Fruit fly (Drosophila melanogaster): ENCODE results near the gene alphaTub85E.
A peak's percentile ranks its signal among the peaks of the same experiment; 100 is the strongest.

Gene alphaTub85E

dm6 chr3R:9767620-9768592 lies 34.9 kb upstream of the alphaTub85E start, which contains the start of gene Naa80 (continued):
- peak; percentile 58 for TF ChIP-seq tup (GFP tag; optimal IDR thresholded peaks at IDR 0.05)
- TF ChIP-seq Xbp1 (GFP tag; optimal IDR thresholded peaks at IDR 0.05) = peak; percentile 73
- peak; percentile 64 for TF ChIP-seq zfh1 (GFP tag; IDR thresholded peaks at IDR 0.05)
- TF ChIP-seq dysf (GFP tag; IDR thresholded peaks at IDR 0.05) = peak; percentile 51; the same call in 1 of the 3 replicates
- peak; percentile 31 for TF ChIP-seq CG1233 (GFP tag; optimal IDR thresholded peaks at IDR 0.05)
- no peak for TF ChIP-seq Elba2 (GFP tag; optimal IDR thresholded peaks at IDR 0.05)
- TF ChIP-seq eyg (GFP tag; optimal IDR thresholded peaks at IDR 0.05) = peak; percentile 59
- TF ChIP-seq CG4707 (GFP tag; optimal IDR thresholded peaks at IDR 0.05) = peak; percentile 7
- peak; percentile 8 for TF ChIP-seq CG4820 (GFP tag; optimal IDR thresholded peaks at IDR 0.05)
- TF ChIP-seq Hand (GFP tag; optimal IDR thresholded peaks at IDR 0.05) = no peak
- peak; percentile 55; the same call in 1 of the 2 replicates for TF ChIP-seq lmd (GFP tag; IDR thresholded peaks at IDR 0.05)
- TF ChIP-seq Camta (GFP tag; optimal IDR thresholded peaks at IDR 0.05) = peak; percentile 35
- peak; percentile 64 for TF ChIP-seq CG13296 (GFP tag; optimal IDR thresholded peaks at IDR 0.05)
- peak; percentile 77 for TF ChIP-seq dpn (GFP tag; optimal IDR thresholded peaks at IDR 0.05)
- TF ChIP-seq Dad (GFP tag; optimal IDR thresholded peaks at IDR 0.05) = peak; percentile 69
- TF ChIP-seq scrt (GFP tag; optimal IDR thresholded peaks at IDR 0.05) = no peak
- peak; percentile 65 for TF ChIP-seq CG18011 (GFP tag; optimal IDR thresholded peaks at IDR 0.05)
- peak; percentile 41; the same call in 1 of the 2 replicates for TF ChIP-seq ssp (GFP tag; IDR thresholded peaks at IDR 0.05)
- TF ChIP-seq wor (GFP tag; IDR thresholded peaks at IDR 0.05) = no peak
- TF ChIP-seq CG8765 (GFP tag; IDR thresholded peaks at IDR 0.05) = peak; percentile 38; the same call in 1 of the 2 replicates
- TF ChIP-seq Bgb (GFP tag; IDR thresholded peaks at IDR 0.05; ENCODE audit: partially characterized antibody) = peak; percentile 66
- TF ChIP-seq jumu (GFP tag; optimal IDR thresholded peaks at IDR 0.05) = peak; percentile 89
- TF ChIP-seq emc (GFP tag; optimal IDR thresholded peaks at IDR 0.05) = peak; percentile 32
- TF ChIP-seq aop (GFP tag; IDR thresholded peaks at IDR 0.05) = no peak
- TF ChIP-seq eve (GFP tag; optimal IDR thresholded peaks at IDR 0.05) = no peak
- TF ChIP-seq CG10274 (GFP tag; optimal IDR thresholded peaks at IDR 0.05) = peak; percentile 12
- TF ChIP-seq Kr (GFP tag; optimal IDR thresholded peaks at IDR 0.05) = no peak
- TF ChIP-seq Sox102F (GFP tag; optimal IDR thresholded peaks at IDR 0.05) = no peak
- TF ChIP-seq Dip3 (GFP tag; optimal IDR thresholded peaks at IDR 0.05) = peak; percentile 83
- peak; percentile 99 for TF ChIP-seq Med (GFP tag)
- TF ChIP-seq C15 (GFP tag; IDR thresholded peaks at IDR 0.05) = no peak
- peak; percentile 72 for TF ChIP-seq vvl (GFP tag; IDR thresholded peaks at IDR 0.05)
- TF ChIP-seq Nf-YC (tag; optimal IDR thresholded peaks at IDR 0.05) = peak; percentile 52
- TF ChIP-seq Hmx (GFP tag; optimal IDR thresholded peaks at IDR 0.05) = no peak
- TF ChIP-seq CG32767 (GFP tag; IDR thresholded peaks at IDR 0.05) = 0 out of 2 replicates have a peak, but pooled peaks have one; percentile 25
- TF ChIP-seq CG2202 (tag; optimal IDR thresholded peaks at IDR 0.05) = no peak
- TF ChIP-seq CG2129 (GFP tag; IDR thresholded peaks at IDR 0.05; ENCODE audit: partially characterized antibody) = no peak
- peak; percentile 80 for TF ChIP-seq CG11456 (GFP tag; IDR thresholded peaks at IDR 0.05)
- 0 out of 2 replicates have a peak, but pooled peaks have one; percentile 6 for TF ChIP-seq danr (GFP tag; IDR thresholded peaks at IDR 0.05)
- TF ChIP-seq dimm (GFP tag; IDR thresholded peaks at IDR 0.05) = no peak
- TF ChIP-seq CG4854 (GFP tag; optimal IDR thresholded peaks at IDR 0.05) = peak; percentile 27
- TF ChIP-seq Chrac-16 (GFP tag; optimal IDR thresholded peaks at IDR 0.05) = peak; percentile 72
- peak; percentile 53 for TF ChIP-seq Deaf1 (tag; optimal IDR thresholded peaks at IDR 0.05)
- TF ChIP-seq CG8924 (tag; optimal IDR thresholded peaks at IDR 0.05) = peak; percentile 60
- peak; percentile 38 for TF ChIP-seq CG12391 (tag; optimal IDR thresholded peaks at IDR 0.05)
- no peak for TF ChIP-seq pita (GFP tag; optimal IDR thresholded peaks at IDR 0.05)
- 0 out of 4 replicates have a peak, but pooled peaks have one; percentile 22 for TF ChIP-seq chinmo (GFP tag; IDR thresholded peaks at IDR 0.05; ENCODE audit: partially characterized antibody)
- TF ChIP-seq Sry-β (GFP tag; optimal IDR thresholded peaks at IDR 0.05) = no peak

All from whole organism, embryonic.